Fruit fly (Drosophila melanogaster) whole organism, embryonic: ENCODE results near the gene CG11843.

ENCODE experiments used
- Antp ChIP-seq: fragments of 200-800 bp; sonication (Bioruptor generic); optimal IDR thresholded peaks from 3 replicates; lab custom pipeline; 2016; ENCODE audit warnings: missing biosample characterization, missing genetic modification characterization
- CG1024 ChIP-seq: fragments of 200-800 bp; sonication (Bioruptor generic); IDR thresholded peaks from 2 replicates; pipeline ENCODE4 v1.3.6; 2022; ENCODE audit warnings: missing biosample characterization, missing genetic modification characterization
- CG10366 ChIP-seq: fragments of 200-800 bp; sonication (Bioruptor generic); IDR thresholded peaks from 2 replicates; pipeline ENCODE4 v1.3.6; 2022; ENCODE audit warnings: missing biosample characterization, missing genetic modification characterization
- CG10462 ChIP-seq: fragments of 200-800 bp; sonication (Bioruptor generic); optimal IDR thresholded peaks from 2 replicates; lab custom pipeline; 2016; ENCODE audit warnings: missing biosample characterization, missing genetic modification characterization
- CG10565 ChIP-seq: fragments of 200-800 bp; sonication (Bioruptor generic); optimal IDR thresholded peaks from 3 replicates; lab custom pipeline; 2016; ENCODE audit warnings: missing biosample characterization, mild to moderate bottlenecking, missing genetic modification characterization
- CG11247 ChIP-seq: fragments of 200-800 bp; sonication (Bioruptor generic); IDR thresholded peaks from 2 replicates; pipeline ENCODE4 v1.3.6; 2022; ENCODE audit warnings: missing biosample characterization, missing genetic modification characterization
- CG11723 ChIP-seq: fragments of 200-800 bp; sonication (Bioruptor generic); optimal IDR thresholded peaks from 2 replicates; lab custom pipeline; 2017; ENCODE audit warnings: missing biosample characterization, mild to moderate bottlenecking, missing genetic modification characterization
- CG13296 ChIP-seq: fragments of 200-800 bp; sonication (Bioruptor generic); optimal IDR thresholded peaks from 3 replicates; lab custom pipeline; 2018; ENCODE audit warnings: missing biosample characterization, mild to moderate bottlenecking, missing genetic modification characterization
- CG15269 ChIP-seq: fragments of 200-800 bp; sonication (Bioruptor generic); optimal IDR thresholded peaks from 2 replicates; lab custom pipeline; 2018; ENCODE audit warnings: missing biosample characterization, mild to moderate bottlenecking, missing genetic modification characterization, moderate library complexity
- CG18011 ChIP-seq: fragments of 200-800 bp; sonication (Bioruptor generic); optimal IDR thresholded peaks from 2 replicates; lab custom pipeline; 2017; ENCODE audit warnings: missing biosample characterization, missing genetic modification characterization, mild to moderate bottlenecking, moderate library complexity, missing genotype
- CG2116 ChIP-seq: fragments of 200-800 bp; sonication (Bioruptor generic); optimal IDR thresholded peaks from 3 replicates; lab custom pipeline; 2018; ENCODE audit warnings: missing biosample characterization, mild to moderate bottlenecking, missing genetic modification characterization
- CG3281 ChIP-seq: fragments of 200-800 bp; sonication (Bioruptor generic); optimal IDR thresholded peaks from 3 replicates; lab custom pipeline; 2017; ENCODE audit warnings: missing biosample characterization, mild to moderate bottlenecking, missing genetic modification characterization
- CG33213 ChIP-seq: fragments of 200-800 bp; sonication (Bioruptor generic); optimal IDR thresholded peaks from 3 replicates; lab custom pipeline; 2016; ENCODE audit warnings: missing biosample characterization, missing genetic modification characterization
- CG7357 ChIP-seq: fragments of 200-800 bp; sonication (Bioruptor generic); IDR thresholded peaks from 3 replicates; pipeline ENCODE4 v1.3.6; 2022; ENCODE audit warnings: missing biosample characterization, missing genetic modification characterization
- CG8089 ChIP-seq: fragments of 200-800 bp; sonication (Bioruptor generic); optimal IDR thresholded peaks from 3 replicates; lab custom pipeline; 2016; ENCODE audit warnings: missing biosample characterization, missing genetic modification characterization
- Dip3 ChIP-seq: fragments of 200-800 bp; sonication (Bioruptor generic); optimal IDR thresholded peaks from 3 replicates; lab custom pipeline; 2016; ENCODE audit warnings: missing biosample characterization, missing genetic modification characterization
- Hr78 ChIP-seq, 2 experiments: fragments of 200-800 bp in 1 of 2; fragments of >200 bp in 1 of 2; sonication (Bioruptor generic) in 1 of 2; optimal IDR thresholded peaks; 2 replicates each; lab custom pipeline; 2017 to 2019; ENCODE audit warnings: missing biosample characterization in 2 of 2, missing genetic modification characterization in 2 of 2, mild to moderate bottlenecking in 1 of 2, moderate library complexity in 1 of 2
- Kr ChIP-seq: fragments of 200-800 bp; sonication (Bioruptor generic); optimal IDR thresholded peaks from 2 replicates; lab custom pipeline; 2017; ENCODE audit warnings: missing biosample characterization, mild to moderate bottlenecking, missing genetic modification characterization
- Lhr ChIP-seq: fragments of 200-800 bp; sonication (Bioruptor generic); optimal IDR thresholded peaks from 3 replicates; lab custom pipeline; 2017; ENCODE audit warnings: mild to moderate bottlenecking, missing biosample characterization, missing genetic modification reagents, missing genetic modification characterization
- MESR4 ChIP-seq: fragments of 200-800 bp; sonication (Bioruptor generic); optimal IDR thresholded peaks from 2 replicates; lab custom pipeline; 2018; ENCODE audit warnings: missing biosample characterization, mild to moderate bottlenecking, missing genetic modification characterization, moderate library complexity
- NC2β ChIP-seq: fragments of 200-800 bp; sonication (Bioruptor generic); optimal IDR thresholded peaks from 2 replicates; lab custom pipeline; 2016; ENCODE audit warnings: missing biosample characterization, missing genetic modification characterization
- NfI ChIP-seq: fragments of 200-800 bp; sonication (Bioruptor generic); optimal IDR thresholded peaks from 3 replicates; lab custom pipeline; 2018; ENCODE audit warnings: missing biosample characterization, mild to moderate bottlenecking, missing genetic modification characterization, moderate library complexity
- Oli ChIP-seq: fragments of 200-800 bp; sonication (Bioruptor generic); optimal IDR thresholded peaks from 2 replicates; lab custom pipeline; 2018; ENCODE audit warnings: missing biosample characterization, mild to moderate bottlenecking, missing genetic modification characterization, moderate library complexity
- Optix ChIP-seq: fragments of 200-800 bp; sonication (Bioruptor generic); IDR thresholded peaks from 3 replicates; pipeline ENCODE4 v1.3.6; 2022; ENCODE audit warnings: missing biosample characterization, missing genetic modification characterization
- PHDP ChIP-seq: fragments of 200-800 bp; sonication (Bioruptor generic); optimal IDR thresholded peaks from 3 replicates; lab custom pipeline; 2018; ENCODE audit warnings: missing biosample characterization, mild to moderate bottlenecking, missing genetic modification characterization, moderate library complexity
- Side ChIP-seq: fragments of 200-800 bp; sonication (Bioruptor generic); optimal IDR thresholded peaks from 2 replicates; lab custom pipeline; 2016; ENCODE audit warnings: missing biosample characterization, missing genetic modification characterization
- Sox102F ChIP-seq: fragments of 200-800 bp; sonication (Bioruptor generic); optimal IDR thresholded peaks from 2 replicates; lab custom pipeline; 2018; ENCODE audit warnings: missing biosample characterization, mild to moderate bottlenecking, missing genetic modification characterization, moderate library complexity
- Spps ChIP-seq: fragments of 200-800 bp; sonication (Bioruptor generic); optimal IDR thresholded peaks from 2 replicates; lab custom pipeline; 2018; ENCODE audit warnings: missing biosample characterization, mild to moderate bottlenecking, missing genetic modification characterization
- Stat92E ChIP-seq, 3 experiments: fragments of >200 bp in 2 of 3; fragments of 200-800 bp in 1 of 3; sonication (Bioruptor generic) in 1 of 3; optimal IDR thresholded peaks; 2 replicates each; lab custom pipeline; 2017 to 2019; ENCODE audit warnings: missing biosample characterization in 3 of 3, missing genetic modification characterization in 3 of 3, mild to moderate bottlenecking in 1 of 3, moderate library complexity in 1 of 3
- bowl ChIP-seq: fragments of 200-800 bp; sonication (Bioruptor generic); IDR thresholded peaks from 2 replicates; pipeline ENCODE4 v1.3.6; 2022; ENCODE audit warnings: missing biosample characterization, missing genetic modification characterization
- cad ChIP-seq: fragments of >200 bp; optimal IDR thresholded peaks from 2 replicates; lab custom pipeline; 2017; ENCODE audit warnings: missing biosample characterization, missing genetic modification characterization
- da ChIP-seq: fragments of 200-800 bp; sonication (Bioruptor generic); optimal IDR thresholded peaks from 2 replicates; lab custom pipeline; 2016; ENCODE audit warnings: missing biosample characterization, missing genetic modification characterization
- dan ChIP-seq: fragments of 200-800 bp; sonication (Bioruptor generic); IDR thresholded peaks from 2 replicates; pipeline ENCODE4 v1.3.6; 2022; ENCODE audit warnings: missing biosample characterization, missing genetic modification characterization
- dati ChIP-seq: fragments of 200-800 bp; sonication (Bioruptor generic); IDR thresholded peaks from 2 replicates; pipeline ENCODE4 v1.3.6; 2022; ENCODE audit warnings: missing biosample characterization, missing genetic modification characterization
- dysf ChIP-seq: fragments of 200-800 bp; sonication (Bioruptor generic); IDR thresholded peaks from 3 replicates; pipeline ENCODE4 v1.3.6; 2022; ENCODE audit warnings: missing biosample characterization, missing genetic modification characterization
- fd102C ChIP-seq: fragments of 200-800 bp; sonication (Bioruptor generic); optimal IDR thresholded peaks from 2 replicates; lab custom pipeline; 2018; ENCODE audit warnings: missing biosample characterization, mild to moderate bottlenecking, missing genetic modification characterization, moderate library complexity
- h ChIP-seq: fragments of >200 bp; optimal IDR thresholded peaks from 2 replicates; lab custom pipeline; 2017
- her ChIP-seq: fragments of 200-800 bp; sonication (Bioruptor generic); optimal IDR thresholded peaks from 2 replicates; lab custom pipeline; 2016; ENCODE audit warnings: missing biosample characterization, missing genetic modification characterization
- knrl ChIP-seq: fragments of 200-800 bp; sonication (Bioruptor generic); IDR thresholded peaks from 3 replicates; pipeline ENCODE4 v1.3.6; 2022; ENCODE audit warnings: missing biosample characterization, missing genetic modification characterization; ENCODE audit not compliant: partially characterized antibody
- mam ChIP-seq: fragments of 200-800 bp; sonication (Bioruptor generic); optimal IDR thresholded peaks from 3 replicates; lab custom pipeline; 2016; ENCODE audit warnings: missing biosample characterization, missing genetic modification characterization
- nau ChIP-seq: fragments of 200-800 bp; sonication (Bioruptor generic); optimal IDR thresholded peaks from 3 replicates; lab custom pipeline; 2017; ENCODE audit warnings: missing biosample characterization, mild to moderate bottlenecking, missing genetic modification characterization, missing genetic modification reagents
- onecut ChIP-seq: fragments of 200-800 bp; sonication (Bioruptor generic); IDR thresholded peaks from 2 replicates; pipeline ENCODE4 v1.3.6; 2022; ENCODE audit warnings: missing biosample characterization, missing genetic modification characterization
- pros ChIP-seq: fragments of 200-800 bp; sonication (Bioruptor generic); optimal IDR thresholded peaks from 3 replicates; lab custom pipeline; 2019; ENCODE audit warnings: missing biosample characterization, mild to moderate bottlenecking, missing genetic modification characterization, moderate library complexity
- sc ChIP-seq, 3 experiments: fragments of >200 bp in 2 of 3; fragments of 200-800 bp in 1 of 3; sonication (Bioruptor generic) in 1 of 3; optimal IDR thresholded peaks; 2 replicates in 2 of 3; 3 replicates in 1 of 3; lab custom pipeline; 2017; ENCODE audit warnings: mild to moderate bottlenecking in 1 of 3, missing biosample characterization in 1 of 3, missing genetic modification characterization in 1 of 3, missing genetic modification reagents in 1 of 3
- schlank ChIP-seq: fragments of 200-800 bp; sonication (Bioruptor generic); optimal IDR thresholded peaks from 2 replicates; lab custom pipeline; 2018; ENCODE audit warnings: missing biosample characterization, mild to moderate bottlenecking, missing genetic modification characterization
- sd ChIP-seq: fragments of 200-800 bp; sonication (Bioruptor generic); optimal IDR thresholded peaks from 3 replicates; lab custom pipeline; 2018; ENCODE audit warnings: missing biosample characterization, mild to moderate bottlenecking, missing genetic modification characterization, moderate library complexity
- sens-2 ChIP-seq: fragments of 200-800 bp; sonication (Bioruptor generic); IDR thresholded peaks from 2 replicates; pipeline ENCODE4 v1.3.6; 2022; ENCODE audit warnings: missing biosample characterization, missing genetic modification characterization
- sob ChIP-seq: fragments of 200-800 bp; sonication (Bioruptor generic); IDR thresholded peaks from 2 replicates; pipeline ENCODE4 v1.3.6; 2022; ENCODE audit warnings: missing biosample characterization, missing genetic modification characterization
- tio ChIP-seq: fragments of 200-800 bp; sonication (Bioruptor generic); optimal IDR thresholded peaks from 2 replicates; lab custom pipeline; 2017; ENCODE audit warnings: missing biosample characterization, missing genetic modification characterization, inconsistent platforms

The CG11843 gene

DNA sequence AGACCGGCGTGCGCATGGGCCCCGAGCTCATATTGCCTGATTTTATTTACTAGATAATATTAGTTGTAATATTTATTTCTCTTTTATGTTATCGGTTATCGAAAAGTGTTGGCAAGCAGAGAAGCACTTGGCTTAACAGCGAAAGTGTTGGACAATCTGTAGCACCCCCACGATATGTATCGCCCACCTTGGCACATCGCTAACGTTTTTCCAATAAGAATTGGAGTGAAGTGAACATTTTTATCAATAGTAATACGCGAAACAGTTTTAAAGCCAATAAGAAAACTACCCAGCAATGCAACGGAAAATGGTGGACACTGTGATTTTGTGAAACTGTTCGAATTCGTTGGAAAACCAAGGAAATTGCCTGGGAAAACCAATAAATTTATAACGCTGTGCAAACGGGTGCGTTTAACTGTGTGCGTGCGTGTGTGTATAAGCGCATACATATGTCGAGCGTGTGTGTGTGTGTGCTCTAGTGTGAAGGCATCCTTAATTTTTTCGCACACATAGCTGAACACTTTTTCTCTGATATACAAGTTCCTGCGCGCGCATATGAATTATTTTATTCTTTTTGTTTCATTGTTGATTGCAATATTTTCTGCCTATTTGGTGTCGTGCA is 15.1 kb upstream of the CG11843 start, which contains the start of the genes Slu7 and Pkc98E (continued):
- 0 out of 3 replicates have a peak, but pooled peaks have one; percentile 27 for TF ChIP-seq dysf (GFP tag; lab: Robert Waterston, UW)
- TF ChIP-seq cad (GFP tag; lab: Kevin White, UChicago), result no peak
- TF ChIP-seq her (GFP tag; lab: Kevin White, UChicago), result peak; percentile 60
- TF ChIP-seq sens-2 (GFP tag; lab: Robert Waterston, UW), result no peak
- TF ChIP-seq tio (GFP tag; lab: Kevin White, UChicago), result no peak
- TF ChIP-seq onecut (GFP tag; lab: Robert Waterston, UW), result peak; percentile 85
- TF ChIP-seq Sox102F, result peak; percentile 19
- no peak for TF ChIP-seq Oli
- TF ChIP-seq CG1024 (GFP tag; lab: Robert Waterston, UW), result peak; percentile 34; the same call in 1 of the 2 replicates
- TF ChIP-seq Kr (GFP tag; lab: Kevin White, UChicago), result no peak
- peak; percentile 79 for TF ChIP-seq Antp (GFP tag; lab: Kevin White, UChicago)
- TF ChIP-seq schlank, result peak; percentile 10
- TF ChIP-seq sd (tag; lab: Kevin White, UChicago), result peak; percentile 53
- TF ChIP-seq knrl, result peak; percentile 88
- peak; percentile 90 for TF ChIP-seq sob
- no peak for TF ChIP-seq fd102C (GFP tag; lab: Kevin White, UChicago)
- TF ChIP-seq NfI (GFP tag; lab: Kevin White, UChicago), result peak; percentile 64
- no peak for TF ChIP-seq sc (optimal IDR thresholded peaks at IDR 0.05; lab: Kevin White, UChicago)
- no peak for TF ChIP-seq sc (GFP tag; optimal IDR thresholded peaks at IDR 0.05; lab: Kevin White, UChicago)
- TF ChIP-seq bowl (GFP tag; lab: Robert Waterston, UW), result no peak
- TF ChIP-seq MESR4 (GFP tag; lab: Kevin White, UChicago), result peak; percentile 84
- no peak for TF ChIP-seq Spps (tag; lab: Kevin White, UChicago)
- TF ChIP-seq da (GFP tag; lab: Kevin White, UChicago), result peak; percentile 70
- TF ChIP-seq dan (GFP tag; lab: Robert Waterston, UW), result no peak
- TF ChIP-seq CG7357 (GFP tag; lab: Robert Waterston, UW), result 0 out of 3 replicates have a peak, but pooled peaks have one; percentile 9
- no peak for TF ChIP-seq h (lab: Kevin White, UChicago)
- peak; percentile 83 for TF ChIP-seq mam
- TF ChIP-seq nau (GFP tag; lab: Kevin White, UChicago), result no peak
- no peak for TF ChIP-seq Hr78 (GFP tag; optimal IDR thresholded peaks at IDR 0.05; lab: Kevin White, UChicago)
- no peak for TF ChIP-seq pros (GFP tag; lab: Kevin White, UChicago)
- peak; percentile 37 for TF ChIP-seq NC2β (GFP tag; lab: Kevin White, UChicago)
- peak; percentile 46 for TF ChIP-seq CG10366 (GFP tag; lab: Robert Waterston, UW)
- no peak for TF ChIP-seq CG10462 (GFP tag; lab: Kevin White, UChicago)
- TF ChIP-seq Lhr, result peak; percentile 47
- TF ChIP-seq Stat92E (GFP tag; optimal IDR thresholded peaks at IDR 0.05; lab: Kevin White, UChicago), result peak in 1 of 3 experiments; percentile 28
- peak; percentile 10 for TF ChIP-seq CG13296 (GFP tag; lab: Kevin White, UChicago)
- TF ChIP-seq dati (GFP tag; lab: Robert Waterston, UW), result no peak
- TF ChIP-seq CG3281 (GFP tag; lab: Kevin White, UChicago), result peak; percentile 48
- peak; percentile 59 for TF ChIP-seq CG33213
- TF ChIP-seq CG8089, result peak; percentile 47
- peak; percentile 80 for TF ChIP-seq CG11247 (GFP tag; lab: Robert Waterston, UW)
- TF ChIP-seq CG15269 (tag; lab: Kevin White, UChicago), result peak; percentile 46
- TF ChIP-seq PHDP, result peak; percentile 32
- peak; percentile 53 for TF ChIP-seq CG2116 (GFP tag; lab: Kevin White, UChicago)
- no peak for TF ChIP-seq Optix (GFP tag; lab: Robert Waterston, UW)
- TF ChIP-seq Dip3 (GFP tag; lab: Kevin White, UChicago), result peak; percentile 73
- peak; percentile 31 for TF ChIP-seq CG18011 (GFP tag; lab: Kevin White, UChicago)
- TF ChIP-seq CG11723, result no peak
- TF ChIP-seq Side (GFP tag; lab: Kevin White, UChicago), result peak; percentile 35
- TF ChIP-seq CG10565 (GFP tag; lab: Kevin White, UChicago), result no peak
